Worm (Caenorhabditis elegans) whole organism, L1 larva: Measurements from ENCODE around the gene ZK856.11.
A peak's percentile ranks its signal among the peaks of the same experiment; 100 is the strongest.

Experiments used
- C04F5.9 ChIP-seq: sonication (generic microtip); optimal IDR thresholded peaks from 2 replicates; lab custom pipeline; 2016; ENCODE audit warnings: missing genetic modification characterization, missing compliant biosample characterization
- Y116A8C.19 ChIP-seq: sonication (generic microtip); optimal IDR thresholded peaks from 2 replicates; lab custom pipeline; 2016; ENCODE audit warnings: missing compliant biosample characterization, missing genetic modification characterization, borderline replicate concordance
- ama-1 ChIP-seq: fragments of 150-350 bp; optimal IDR thresholded peaks from 2 replicates; lab custom pipeline; 2014
- blmp-1 ChIP-seq: fragments of 150-350 bp; optimal IDR thresholded peaks from 2 replicates; lab custom pipeline; 2014; ENCODE audit warnings: missing biosample characterization, missing genetic modification characterization
- ceh-63 ChIP-seq: fragments of 200-800 bp; sonication (Bioruptor generic); optimal IDR thresholded peaks from 2 replicates; lab custom pipeline; 2018; ENCODE audit warnings: mild to moderate bottlenecking, missing genetic modification characterization, missing compliant biosample characterization
- ceh-8 ChIP-seq: fragments of 200-800 bp; sonication (Bioruptor generic); optimal IDR thresholded peaks from 2 replicates; lab custom pipeline; 2018; ENCODE audit warnings: mild to moderate bottlenecking, missing genetic modification characterization, moderate library complexity, missing compliant biosample characterization
- ces-1 ChIP-seq: fragments of 150-350 bp; optimal IDR thresholded peaks from 2 replicates; lab custom pipeline; 2014; ENCODE audit warnings: missing biosample characterization, missing genetic modification reagents, missing genetic modification characterization
- dsc-1 ChIP-seq: sonication (generic microtip); optimal IDR thresholded peaks from 2 replicates; lab custom pipeline; 2016; ENCODE audit warnings: mild to moderate bottlenecking, missing genetic modification characterization, missing compliant biosample characterization
- egl-27 ChIP-seq, 2 experiments: fragments of 150-350 bp in 1 of 2; sonication (generic microtip); optimal IDR thresholded peaks; 3 replicates each; lab custom pipeline; 2017 to 2018; ENCODE audit warnings: missing biosample characterization in 2 of 2, missing genetic modification characterization in 2 of 2, missing genetic modification reagents in 2 of 2
- elt-2 ChIP-seq: sonication (generic microtip); optimal IDR thresholded peaks from 2 replicates; lab custom pipeline; 2016; ENCODE audit warnings: missing genetic modification characterization, mild to moderate bottlenecking, inconsistent platforms, missing compliant biosample characterization, missing genetic modification reagents
- elt-3 ChIP-seq, 6 experiments: fragments of 150-350 bp in 1 of 6; sonication (generic microtip); optimal IDR thresholded peaks; 2 replicates each; lab custom pipeline; 2017 to 2018; ENCODE audit warnings: missing biosample characterization in 6 of 6, missing genetic modification characterization in 6 of 6, inconsistent platforms in 1 of 6
- ets-5 ChIP-seq: fragments of 200-800 bp; sonication (Bioruptor generic); IDR thresholded peaks from 2 replicates; pipeline ENCODE4 v1.3.6; 2022; ENCODE audit warnings: missing genetic modification characterization, missing compliant biosample characterization
- fkh-10 ChIP-seq: sonication (generic microtip); optimal IDR thresholded peaks from 2 replicates; lab custom pipeline; 2017; ENCODE audit warnings: missing biosample characterization, missing genetic modification reagents, missing genetic modification characterization
- fkh-4 ChIP-seq: sonication (generic microtip); optimal IDR thresholded peaks from 2 replicates; lab custom pipeline; 2016; ENCODE audit warnings: missing compliant biosample characterization, missing genetic modification characterization, borderline replicate concordance
- fkh-8 ChIP-seq: sonication (generic microtip); optimal IDR thresholded peaks from 2 replicates; lab custom pipeline; 2016; ENCODE audit warnings: mild to moderate bottlenecking, missing genetic modification characterization, missing compliant biosample characterization
- isw-1 ChIP-seq: fragments of 200-800 bp; sonication (Bioruptor generic); IDR thresholded peaks from 2 replicates; pipeline ENCODE4 v1.3.6; 2022; ENCODE audit warnings: missing genetic modification characterization, missing compliant biosample characterization
- lin-13 ChIP-seq: fragments of 150-350 bp; optimal IDR thresholded peaks from 2 replicates; lab custom pipeline; 2014; ENCODE audit warnings: missing biosample characterization, missing genetic modification reagents, missing genetic modification characterization
- lin-35 ChIP-seq, 2 experiments: fragments of 150-350 bp; optimal IDR thresholded peaks; 2 replicates each; lab custom pipeline; 2014; ENCODE audit warnings: missing biosample characterization in 2 of 2, missing genetic modification characterization in 2 of 2, missing genetic modification reagents in 2 of 2
- lin-39 ChIP-seq: fragments of 150-350 bp; optimal IDR thresholded peaks from 2 replicates; lab custom pipeline; 2014; ENCODE audit warnings: missing biosample characterization, missing genetic modification reagents, missing genetic modification characterization
- lir-3 ChIP-seq: sonication (generic microtip); optimal IDR thresholded peaks from 2 replicates; lab custom pipeline; 2016; ENCODE audit warnings: mild to moderate bottlenecking, missing genetic modification characterization, moderate library complexity, missing compliant biosample characterization; ENCODE audit not compliant: poor library complexity
- mef-2 ChIP-seq: fragments of 150-350 bp; optimal IDR thresholded peaks from 2 replicates; lab custom pipeline; 2014; ENCODE audit warnings: missing biosample characterization, missing genetic modification characterization
- mep-1 ChIP-seq: fragments of 150-350 bp; optimal IDR thresholded peaks from 2 replicates; lab custom pipeline; 2014; ENCODE audit warnings: missing biosample characterization, missing genetic modification characterization
- nhr-12 ChIP-seq: sonication (generic microtip); optimal IDR thresholded peaks from 2 replicates; lab custom pipeline; 2017; ENCODE audit warnings: missing biosample characterization, missing genetic modification characterization
- nhr-20 ChIP-seq: sonication (generic microtip); optimal IDR thresholded peaks from 2 replicates; lab custom pipeline; 2016; ENCODE audit warnings: mild to moderate bottlenecking, missing genetic modification characterization, missing compliant biosample characterization
- nhr-237 ChIP-seq: fragments of 150-350 bp; optimal IDR thresholded peaks from 2 replicates; lab custom pipeline; 2014; ENCODE audit warnings: missing biosample characterization, missing genetic modification characterization
- nhr-47 ChIP-seq: sonication (generic microtip); optimal IDR thresholded peaks from 2 replicates; lab custom pipeline; 2016; ENCODE audit warnings: mild to moderate bottlenecking, missing genetic modification characterization, moderate library complexity, missing compliant biosample characterization
- nhr-71 ChIP-seq: sonication (generic microtip); optimal IDR thresholded peaks from 2 replicates; lab custom pipeline; 2016; ENCODE audit warnings: mild to moderate bottlenecking, missing genetic modification characterization, moderate library complexity, missing compliant biosample characterization
- pag-3 ChIP-seq: sonication (generic microtip); optimal IDR thresholded peaks from 2 replicates; lab custom pipeline; 2017; ENCODE audit warnings: missing genetic modification characterization, mild to moderate bottlenecking, missing compliant biosample characterization, antibody characterized with exemption, borderline replicate concordance; ENCODE audit not compliant: insufficient read depth
- pax-3 ChIP-seq: fragments of 200-800 bp; sonication (Bioruptor generic); optimal IDR thresholded peaks from 2 replicates; lab custom pipeline; 2018; ENCODE audit warnings: mild to moderate bottlenecking, missing genetic modification characterization, moderate library complexity, missing compliant biosample characterization
- skn-1 ChIP-seq: fragments of 150-350 bp; optimal IDR thresholded peaks from 2 replicates; lab custom pipeline; 2014; ENCODE audit warnings: missing biosample characterization, missing genetic modification characterization
- snpc-4 ChIP-seq: fragments of 150-350 bp; optimal IDR thresholded peaks from 2 replicates; lab custom pipeline; 2014; ENCODE audit warnings: missing biosample characterization, missing genetic modification characterization
- snu-23 ChIP-seq: sonication (generic microtip); optimal IDR thresholded peaks from 2 replicates; lab custom pipeline; 2016; ENCODE audit warnings: missing genetic modification characterization, missing compliant biosample characterization
- sox-4 ChIP-seq: sonication (generic microtip); optimal IDR thresholded peaks from 2 replicates; lab custom pipeline; 2016; ENCODE audit warnings: missing genetic modification characterization, missing compliant biosample characterization
- sptf-1 ChIP-seq: fragments of 150-350 bp; optimal IDR thresholded peaks from 2 replicates; lab custom pipeline; 2014; ENCODE audit warnings: missing biosample characterization, missing genetic modification characterization
- swsn-7 ChIP-seq: sonication (generic microtip); optimal IDR thresholded peaks from 2 replicates; lab custom pipeline; 2016; ENCODE audit warnings: missing genetic modification characterization, missing compliant biosample characterization
- tlp-1 ChIP-seq: fragments of 150-350 bp; optimal IDR thresholded peaks from 2 replicates; lab custom pipeline; 2014; ENCODE audit warnings: missing biosample characterization, missing genetic modification characterization
- unc-130 ChIP-seq: fragments of 150-350 bp; optimal IDR thresholded peaks from 2 replicates; lab custom pipeline; 2017; ENCODE audit warnings: missing biosample characterization, missing genetic modification characterization, inconsistent platforms
- unc-30 ChIP-seq: sonication (generic microtip); optimal IDR thresholded peaks from 2 replicates; lab custom pipeline; 2017; ENCODE audit warnings: missing biosample characterization, missing genetic modification characterization
- unc-86 ChIP-seq: sonication (generic microtip); optimal IDR thresholded peaks from 2 replicates; lab custom pipeline; 2016; ENCODE audit warnings: missing genetic modification characterization, missing compliant biosample characterization
- unc-98 ChIP-seq: fragments of 200-800 bp; sonication (Bioruptor generic); IDR thresholded peaks from 2 replicates; pipeline ENCODE4 v1.3.6; 2022; ENCODE audit warnings: missing genetic modification characterization, missing compliant biosample characterization
- vab-15 ChIP-seq: sonication (generic microtip); optimal IDR thresholded peaks from 2 replicates; lab custom pipeline; 2017; ENCODE audit warnings: missing genotype, mild to moderate bottlenecking, missing genetic modification characterization, missing compliant biosample characterization
- xbp-1 ChIP-seq: sonication (generic microtip); optimal IDR thresholded peaks from 2 replicates; lab custom pipeline; 2016; ENCODE audit warnings: missing genetic modification characterization, missing compliant biosample characterization
- zag-1 ChIP-seq: fragments of 150-350 bp; optimal IDR thresholded peaks from 2 replicates; lab custom pipeline; 2014; ENCODE audit warnings: missing biosample characterization, missing genetic modification characterization
- zip-4 ChIP-seq: fragments of 200-800 bp; sonication (Bioruptor generic); optimal IDR thresholded peaks from 2 replicates; lab custom pipeline; 2018; ENCODE audit warnings: mild to moderate bottlenecking, missing genetic modification characterization, moderate library complexity, missing compliant biosample characterization
- ztf-11 ChIP-seq, 2 experiments: sonication (generic microtip); optimal IDR thresholded peaks; 2 replicates each; lab custom pipeline; 2016 to 2017; ENCODE audit warnings: missing genetic modification characterization in 2 of 2, missing biosample characterization in 1 of 2, missing compliant biosample characterization in 1 of 2

The ZK856.11 gene

DNA sequence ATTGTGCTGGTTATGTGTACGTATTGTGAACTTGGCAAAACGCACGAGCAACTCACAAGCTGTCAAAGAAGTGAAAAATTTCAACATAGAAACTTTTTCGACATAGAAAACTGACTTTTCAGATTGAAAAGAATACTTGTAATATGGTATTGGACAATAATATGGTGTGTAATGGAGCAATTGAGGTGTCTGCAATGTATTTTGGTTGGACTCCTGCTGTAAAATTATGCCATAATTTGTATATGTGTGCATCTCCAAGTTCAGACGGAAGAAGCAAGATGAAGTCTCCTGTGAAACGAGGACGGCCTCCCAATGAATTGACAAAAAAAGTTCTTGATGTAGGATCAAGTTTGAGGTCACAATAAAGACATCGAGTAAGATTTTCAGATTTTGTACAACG, 20.9 kb downstream of the ZK856.11 start:
- no peak for TF ChIP-seq nhr-12

DNA sequence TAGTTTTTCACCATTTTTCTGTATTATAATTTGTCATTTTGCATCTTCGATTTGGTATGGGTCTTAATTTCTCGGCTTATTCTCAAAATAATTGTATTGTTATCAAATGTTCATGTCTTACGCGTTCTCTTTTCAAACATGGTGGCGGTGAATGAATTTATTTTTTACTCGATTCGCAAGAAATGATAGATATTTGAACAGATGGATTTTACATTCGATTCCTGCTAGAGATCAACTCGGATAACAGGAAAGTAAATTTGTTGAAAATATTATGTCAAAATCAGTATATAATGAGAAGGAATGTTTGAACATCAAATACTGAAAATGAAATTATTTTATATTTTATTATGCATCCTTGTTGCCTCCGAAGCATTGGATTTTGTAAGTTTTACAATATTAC, 21.8 kb downstream of the ZK856.11 start, which contains the start of gene ZK856.4:
TSS of gene ZK856.4 (plus strand) at position 301 of the 400 bp plus-strand sequence.
- TF ChIP-seq C04F5.9 (tag; lab: Kevin White, UChicago) (no peak), unc-130 (tag; lab: Kevin White, UChicago) (no peak), blmp-1 (tag; lab: Kevin White, UChicago) (no peak), nhr-237 (tag; lab: Kevin White, UChicago) (no peak), ces-1 (GFP tag; lab: Kevin White, UChicago) (no peak)

DNA sequence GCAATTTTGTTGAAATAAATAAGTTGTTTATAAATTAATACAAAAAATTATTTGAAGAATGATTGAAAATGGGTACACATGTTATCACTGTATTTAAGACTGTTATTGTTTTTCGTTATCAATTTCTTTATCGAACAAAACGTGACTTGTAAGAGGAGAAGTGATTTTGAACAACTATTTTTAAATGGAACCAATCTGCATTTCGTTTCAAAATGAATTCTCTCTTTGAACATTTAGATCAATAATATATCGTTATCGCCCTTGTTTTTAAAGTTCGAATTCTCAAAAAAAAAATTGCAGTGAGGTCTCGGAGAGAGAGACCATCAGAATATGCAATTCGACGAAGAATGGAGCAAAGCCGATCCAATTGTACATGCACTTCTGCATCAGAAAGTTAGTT, 25.5 kb downstream of the ZK856.11 start, which contains the start of gene cul-5:
TSS of gene cul-5 (plus strand) at position 301 of the 400 bp plus-strand sequence.
- TF ChIP-seq mef-2 (tag; lab: Kevin White, UChicago) = no peak
- no peak for TF ChIP-seq lir-3 (tag; lab: Kevin White, UChicago)
- peak; percentile 41 for TF ChIP-seq elt-2
- no peak for TF ChIP-seq xbp-1 (tag; lab: Kevin White, UChicago)

DNA sequence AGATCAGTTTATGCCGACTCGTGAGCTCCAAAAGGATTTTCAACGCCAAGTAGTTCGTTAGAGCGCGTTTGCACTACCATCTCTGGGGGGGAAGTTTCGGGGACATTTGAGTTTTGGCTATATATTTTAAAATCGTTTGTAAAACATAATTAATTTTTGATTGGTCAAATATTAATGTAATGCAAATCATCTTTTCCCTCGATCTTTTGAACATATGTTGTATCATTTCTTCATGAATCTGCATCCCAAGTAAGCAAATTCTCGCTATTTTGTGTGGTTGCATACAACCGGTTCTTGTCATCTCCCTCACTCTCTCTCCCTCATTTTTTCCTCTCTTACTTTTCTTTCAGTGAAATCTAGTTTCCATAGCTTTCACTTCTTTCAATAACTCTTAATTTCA, 26.6 kb downstream of the ZK856.11 start:
- TF ChIP-seq sptf-1 (tag; lab: Kevin White, UChicago) (no peak), snu-23 (GFP tag; lab: Kevin White, UChicago) (peak; percentile 81), elt-3 (tag; optimal IDR thresholded peaks at IDR 0.05; lab: Kevin White, UChicago) (no peak), ets-5 (GFP tag; lab: Robert Waterston, UW) (no peak), dsc-1 (tag; lab: Kevin White, UChicago) (peak; percentile 73), xbp-1 (tag; lab: Kevin White, UChicago) (peak; percentile 79), ceh-63 (peak; percentile 78), unc-30 (tag; lab: Kevin White, UChicago) (no peak), ces-1 (GFP tag; lab: Kevin White, UChicago) (no peak), unc-98 (no peak), lir-3 (tag; lab: Kevin White, UChicago) (peak; percentile 83), nhr-47 (peak; percentile 85), tlp-1 (tag; lab: Kevin White, UChicago) (no peak), isw-1 (GFP tag; lab: Robert Waterston, UW) (peak; percentile 63), fkh-10 (GFP tag; lab: Kevin White, UChicago) (no peak), egl-27 (tag; optimal IDR thresholded peaks at IDR 0.05; lab: Kevin White, UChicago) (no peak), sox-4 (tag; lab: Kevin White, UChicago) (peak; percentile 41), Y116A8C.19 (tag; lab: Kevin White, UChicago) (no peak), zag-1 (tag; lab: Kevin White, UChicago) (no peak), vab-15 (peak; percentile 62), unc-86 (peak; percentile 53), snpc-4 (tag; lab: Kevin White, UChicago) (peak; percentile 54), skn-1 (peak; percentile 34), lin-39 (tag; lab: Kevin White, UChicago) (no peak), swsn-7 (tag; lab: Kevin White, UChicago) (peak; percentile 71), lin-35 (GFP tag; optimal IDR thresholded peaks at IDR 0.05; lab: Kevin White, UChicago) (peak; percentile 50 to 76), lin-13 (GFP tag; lab: Kevin White, UChicago) (peak; percentile 40), pag-3 (peak; percentile 41), ztf-11 (tag; optimal IDR thresholded peaks at IDR 0.05; lab: Kevin White, UChicago) (peak in 1 of 2 experiments; percentile 60), blmp-1 (tag; lab: Kevin White, UChicago) (peak; percentile 95), nhr-71 (tag; lab: Kevin White, UChicago) (peak; percentile 84), nhr-12 (no peak), ceh-8 (GFP tag; lab: Kevin White, UChicago) (no peak), mep-1 (tag; lab: Kevin White, UChicago) (peak; percentile 37), zip-4 (GFP tag; lab: Kevin White, UChicago) (no peak), pax-3 (tag; lab: Kevin White, UChicago) (peak; percentile 78), fkh-8 (tag; lab: Kevin White, UChicago) (peak; percentile 85), fkh-4 (tag; lab: Kevin White, UChicago) (peak; percentile 34), ama-1 (no peak), mef-2 (tag; lab: Kevin White, UChicago) (no peak), nhr-20 (tag; lab: Kevin White, UChicago) (peak; percentile 85), unc-130 (tag; lab: Kevin White, UChicago) (peak; percentile 39)
